Worm (Caenorhabditis elegans): Measurements from ENCODE around the gene M01H9.5.

The M01H9.5 gene

DNA sequence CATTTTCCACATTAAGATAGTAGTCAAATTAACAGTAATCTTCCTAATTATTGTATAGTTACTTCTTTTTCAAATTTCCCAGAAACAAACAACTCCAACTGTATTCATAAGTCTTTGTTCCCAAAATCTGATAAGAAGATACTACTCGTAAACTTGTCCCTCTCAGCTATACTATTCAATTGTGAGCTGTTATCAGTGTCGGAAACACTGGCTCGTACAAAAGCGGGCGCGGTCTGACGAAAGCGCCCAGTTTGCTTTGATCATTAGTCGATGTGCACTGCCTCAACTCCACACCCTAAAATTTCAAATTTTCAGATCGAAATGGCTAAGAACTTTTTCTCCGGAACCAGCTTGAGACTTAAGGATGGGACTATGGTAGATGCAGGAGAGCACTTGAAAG is 21.5 kb downstream of the M01H9.5 start, which contains the start of gene trx-3:
Gene trx-3, plus strand, starts transcription at position 291 of the 400 bp plus-strand sequence.
- no peak for TF ChIP-seq nhr-19 (GFP tag; conservative IDR thresholded peaks at IDR 0.05)
- no peak for TF ChIP-seq egl-27 (tag; optimal IDR thresholded peaks at IDR 0.05)
- no peak for TF ChIP-seq vab-15 (tag; optimal IDR thresholded peaks at IDR 0.05)
- no peak for TF ChIP-seq efl-1 (optimal IDR thresholded peaks at IDR 0.05)
- peak in 1 of 2 experiments; percentile 67 for TF ChIP-seq efl-1 (GFP tag; optimal IDR thresholded peaks at IDR 0.05 in 1 of 2)
- TF ChIP-seq ztf-4 (tag; optimal IDR thresholded peaks at IDR 0.05), result no peak
- TF ChIP-seq unc-62 (GFP tag; optimal IDR thresholded peaks at IDR 0.05), result no peak
- TF ChIP-seq efl-3 (GFP tag; optimal IDR thresholded peaks at IDR 0.05), result no peak
- no peak for TF ChIP-seq rnt-1 (tag; optimal IDR thresholded peaks at IDR 0.05)
- TF ChIP-seq lin-35 (GFP tag; optimal IDR thresholded peaks at IDR 0.05), result peak in 1 of 2 experiments; percentile 22
- no peak for TF ChIP-seq mab-9 (GFP tag; IDR thresholded peaks at IDR 0.05)
- TF ChIP-seq unc-86 (tag; optimal IDR thresholded peaks at IDR 0.05), result no peak
- TF ChIP-seq ceh-82 (tag; optimal IDR thresholded peaks at IDR 0.05), result no peak
- TF ChIP-seq swsn-7 (tag; optimal IDR thresholded peaks at IDR 0.05), result no peak
- no peak for TF ChIP-seq nhr-11 (tag; optimal IDR thresholded peaks at IDR 0.05)
- TF ChIP-seq fkh-8 (tag; optimal IDR thresholded peaks at IDR 0.05), result no peak
- TF ChIP-seq ceh-90 (tag; optimal IDR thresholded peaks at IDR 0.05), result no peak
- TF ChIP-seq ama-1 (optimal IDR thresholded peaks at IDR 0.05), result no peak
- no peak for TF ChIP-seq mdl-1 (tag; optimal IDR thresholded peaks at IDR 0.05)
- TF ChIP-seq elt-2 (tag; optimal IDR thresholded peaks at IDR 0.05), result peak; percentile 77
- TF ChIP-seq pqm-1 (tag; optimal IDR thresholded peaks at IDR 0.05), result peak; percentile 48
- no peak for TF ChIP-seq zip-4 (GFP tag; optimal IDR thresholded peaks at IDR 0.05)
- no peak for TF ChIP-seq alr-1 (tag; optimal IDR thresholded peaks at IDR 0.05; ENCODE audit: borderline replicate concordance)

DNA sequence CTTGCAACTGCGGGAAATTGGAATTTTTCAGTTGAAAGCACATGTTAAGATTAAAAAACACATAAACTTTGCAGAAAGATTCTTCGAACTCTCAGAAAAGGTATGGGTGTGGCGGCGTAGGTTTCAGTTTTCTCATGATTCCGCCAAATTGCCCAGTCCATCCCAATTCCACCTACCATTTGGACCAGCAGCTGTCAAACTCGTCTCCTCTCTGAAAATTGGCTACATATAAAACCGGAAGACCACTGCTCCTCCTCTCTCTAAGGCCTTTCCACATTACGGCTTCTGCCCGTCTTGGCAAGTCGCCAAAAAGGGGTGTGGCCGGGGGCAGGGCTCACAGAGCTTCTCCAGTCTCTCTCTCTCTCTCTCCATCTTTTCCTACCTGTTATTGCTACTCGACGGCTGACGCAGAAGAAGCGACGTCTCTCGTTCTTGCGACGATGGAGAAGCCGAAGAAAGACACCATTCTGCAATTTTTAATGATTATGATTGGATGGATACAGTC is 24.9 kb downstream of the M01H9.5 start, which contains the start of gene ZK180.7:
Gene ZK180.7, plus strand, starts transcription at position 395 of the 505 bp plus-strand sequence.
- peak; percentile 69 for TF ChIP-seq ceh-63 (GFP tag; optimal IDR thresholded peaks at IDR 0.05)
- TF ChIP-seq rnt-1 (tag; optimal IDR thresholded peaks at IDR 0.05), result no peak
- no peak for TF ChIP-seq efl-1 (optimal IDR thresholded peaks at IDR 0.05)
- TF ChIP-seq efl-1 (GFP tag; optimal IDR thresholded peaks at IDR 0.05 in 1 of 2), result peak in 1 of 2 experiments; percentile 69
- no peak for TF ChIP-seq nhr-47 (tag; optimal IDR thresholded peaks at IDR 0.05)

- TF ChIP-seq dsc-1 (tag; optimal IDR thresholded peaks at IDR 0.05) (no peak), blmp-1 (tag; optimal IDR thresholded peaks at IDR 0.05) (no peak), lin-39 (tag; optimal IDR thresholded peaks at IDR 0.05) (no peak), pax-3 (tag; optimal IDR thresholded peaks at IDR 0.05) (no peak), snu-23 (GFP tag; optimal IDR thresholded peaks at IDR 0.05) (no peak), zag-1 (tag; optimal IDR thresholded peaks at IDR 0.05) (no peak), mdl-1 (tag; optimal IDR thresholded peaks at IDR 0.05) (no peak), lin-35 (GFP tag; optimal IDR thresholded peaks at IDR 0.05) (no peak), aha-1 (tag; optimal IDR thresholded peaks at IDR 0.05) (no peak), nhr-19 (GFP tag; conservative IDR thresholded peaks at IDR 0.05) (no peak), nhr-11 (tag; optimal IDR thresholded peaks at IDR 0.05) (no peak), mab-9 (GFP tag; IDR thresholded peaks at IDR 0.05) (no peak), lin-13 (GFP tag; optimal IDR thresholded peaks at IDR 0.05) (no peak), elt-3 (tag; optimal IDR thresholded peaks at IDR 0.05) (no peak), ces-1 (GFP tag; optimal IDR thresholded peaks at IDR 0.05) (peak; percentile 2), sup-37 (GFP tag; optimal IDR thresholded peaks at IDR 0.05) (no peak), unc-30 (tag; optimal IDR thresholded peaks at IDR 0.05) (no peak), C34B4.2 (tag; optimal IDR thresholded peaks at IDR 0.05) (no peak), fkh-10 (GFP tag; optimal IDR thresholded peaks at IDR 0.05) (peak; percentile 3), fkh-4 (tag; optimal IDR thresholded peaks at IDR 0.05; ENCODE audit: borderline replicate concordance) (no peak), nhr-12 (tag; optimal IDR thresholded peaks at IDR 0.05) (no peak), tbx-2 (tag; optimal IDR thresholded peaks at IDR 0.05) (no peak), nhr-85 (tag) (peak; percentile 23), ceh-8 (GFP tag; optimal IDR thresholded peaks at IDR 0.05) (no peak), vab-15 (tag; optimal IDR thresholded peaks at IDR 0.05) (no peak), nhr-71 (tag; optimal IDR thresholded peaks at IDR 0.05) (peak; percentile 7), egl-13 (tag; optimal IDR thresholded peaks at IDR 0.05) (no peak), lin-14 (GFP tag; optimal IDR thresholded peaks at IDR 0.05) (peak; percentile 71), sox-4 (tag; optimal IDR thresholded peaks at IDR 0.05) (no peak), unc-86 (tag; optimal IDR thresholded peaks at IDR 0.05) (no peak), tlp-1 (tag; optimal IDR thresholded peaks at IDR 0.05) (no peak)
Observed at ce11 chrIV:4505078-4505477, 39.8 kb downstream of the M01H9.5 start.

Data from whole organism, L1 larva.